Fruit fly (Drosophila melanogaster): ENCODE data around the gene CG7632.

CG7632 gene

DNA sequence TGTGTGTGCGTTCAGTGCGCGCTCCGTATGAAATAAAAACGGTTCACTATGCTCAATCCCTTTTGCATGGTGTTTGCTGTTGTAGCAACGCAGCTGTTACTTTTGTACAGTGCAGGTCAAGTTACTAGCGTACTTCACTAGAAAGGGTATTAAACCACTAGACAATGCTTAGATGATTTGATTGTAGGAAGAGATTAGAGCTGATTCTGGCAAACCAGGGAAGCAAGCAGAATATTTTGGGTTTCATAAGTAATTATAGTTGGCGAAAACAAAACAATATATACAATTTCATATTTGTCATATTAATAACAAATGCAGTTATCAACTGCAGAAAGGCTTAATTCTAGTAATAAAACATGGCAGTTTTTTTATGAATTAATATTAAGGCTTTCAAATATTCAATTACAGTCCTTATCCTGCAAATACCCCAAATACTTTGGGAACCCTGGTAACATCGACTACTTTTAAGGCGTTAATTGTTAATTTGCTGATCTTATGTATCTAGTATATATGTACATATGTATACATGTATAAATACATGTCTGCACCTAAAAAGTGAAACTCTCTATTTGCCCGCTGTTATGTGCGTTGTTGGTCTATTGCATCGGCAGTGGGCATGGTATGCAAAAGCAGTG lies 42.8 kb downstream of the CG7632 start (continued):
- TF ChIP-seq Side (GFP tag; optimal IDR thresholded peaks at IDR 0.05): peak; percentile 1
- TF ChIP-seq Dfd (GFP tag; optimal IDR thresholded peaks at IDR 0.05): no peak
- TF ChIP-seq Meics (GFP tag; optimal IDR thresholded peaks at IDR 0.05): peak; percentile 46
- TF ChIP-seq gsb-n (tag; optimal IDR thresholded peaks at IDR 0.05): peak; percentile 17
- peak; percentile 13 for TF ChIP-seq Max (GFP tag; optimal IDR thresholded peaks at IDR 0.05)
- peak; percentile 68 for TF ChIP-seq Xbp1 (GFP tag; optimal IDR thresholded peaks at IDR 0.05)
- peak; percentile 47 for TF ChIP-seq CG13775 (GFP tag; optimal IDR thresholded peaks at IDR 0.05)
- peak; percentile 30 for TF ChIP-seq slp2 (GFP tag; optimal IDR thresholded peaks at IDR 0.05)
- TF ChIP-seq gem (tag; optimal IDR thresholded peaks at IDR 0.05): peak; percentile 32
- TF ChIP-seq CG18619 (GFP tag; optimal IDR thresholded peaks at IDR 0.05): peak; percentile 41
- peak; percentile 50 for TF ChIP-seq pum (GFP tag; optimal IDR thresholded peaks at IDR 0.05)
- TF ChIP-seq org-1 (GFP tag; optimal IDR thresholded peaks at IDR 0.05): peak; percentile 42
- peak; percentile 59 for TF ChIP-seq Hsf (GFP tag; optimal IDR thresholded peaks at IDR 0.05)
- peak; percentile 68 for TF ChIP-seq CG30403 (GFP tag; optimal IDR thresholded peaks at IDR 0.05)
- peak; percentile 4 for TF ChIP-seq Sry-β (GFP tag; optimal IDR thresholded peaks at IDR 0.05)
- TF ChIP-seq CG9727 (GFP tag; optimal IDR thresholded peaks at IDR 0.05): peak; percentile 58
- TF ChIP-seq Adf1 (GFP tag; IDR thresholded peaks at IDR 0.05): no peak
- peak; percentile 32 for TF ChIP-seq fu2 (GFP tag; optimal IDR thresholded peaks at IDR 0.05)
- TF ChIP-seq CG6689 (GFP tag; IDR thresholded peaks at IDR 0.05): peak; percentile 35; the same call in 1 of the 2 replicates
- peak; percentile 6 for TF ChIP-seq CG6654 (GFP tag; optimal IDR thresholded peaks at IDR 0.05)
- TF ChIP-seq Nf-YB (GFP tag; optimal IDR thresholded peaks at IDR 0.05): no peak
- peak; percentile 37; the same call in 1 of the 2 replicates for TF ChIP-seq Rx (GFP tag; IDR thresholded peaks at IDR 0.05)
- peak in 1 of 2 experiments; percentile 5 for TF ChIP-seq crp (GFP tag; optimal IDR thresholded peaks at IDR 0.05)
- TF ChIP-seq Gsc (GFP tag; IDR thresholded peaks at IDR 0.05): no peak
- TF ChIP-seq wek (GFP tag; optimal IDR thresholded peaks at IDR 0.05): no peak
- peak; percentile 66 for TF ChIP-seq ems (GFP tag; optimal IDR thresholded peaks at IDR 0.05)
- 0 out of 3 replicates have a peak, but pooled peaks have one; percentile 38 for TF ChIP-seq ken (GFP tag; IDR thresholded peaks at IDR 0.05)
- TF ChIP-seq Nf-YA (GFP tag; IDR thresholded peaks at IDR 0.05): 0 out of 2 replicates have a peak, but pooled peaks have one; percentile 17
- TF ChIP-seq CG9932 (GFP tag; IDR thresholded peaks at IDR 0.05): 0 out of 2 replicates have a peak, but pooled peaks have one; percentile 9
- peak; percentile 47 for TF ChIP-seq ATbp (GFP tag; optimal IDR thresholded peaks at IDR 0.05)
- TF ChIP-seq NfI (GFP tag; optimal IDR thresholded peaks at IDR 0.05): peak; percentile 30
- TF ChIP-seq CG31441 (GFP tag; IDR thresholded peaks at IDR 0.05): peak; percentile 62
- peak; percentile 24 for TF ChIP-seq CG12071 (GFP tag; optimal IDR thresholded peaks at IDR 0.05)
- no peak for TF ChIP-seq CG1024 (GFP tag; IDR thresholded peaks at IDR 0.05)
- TF ChIP-seq Bdp1 (GFP tag; optimal IDR thresholded peaks at IDR 0.05): peak; percentile 20
- TF ChIP-seq CoRest (tag; optimal IDR thresholded peaks at IDR 0.05): peak; percentile 11

DNA sequence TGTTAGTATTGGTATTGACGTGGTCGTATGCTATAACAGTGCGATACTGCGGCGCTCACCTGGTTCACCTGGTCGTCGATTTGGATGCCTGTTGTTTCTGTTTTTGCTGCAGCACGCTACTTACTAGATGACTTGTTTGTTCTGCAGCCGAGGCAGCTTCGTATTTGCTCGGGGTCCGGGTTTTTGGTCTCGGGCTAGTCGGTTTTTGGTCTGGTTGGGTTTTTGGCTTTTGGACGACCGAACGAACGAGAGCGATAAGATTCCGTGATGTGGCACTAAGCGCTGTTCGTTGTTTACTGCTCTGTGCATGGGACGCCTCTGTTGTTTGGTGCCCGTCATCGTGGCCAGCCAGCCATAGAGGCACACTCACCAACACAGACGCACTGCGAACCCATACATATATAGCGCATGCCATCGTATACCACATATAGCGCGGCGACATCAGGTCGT lies 44.5 kb downstream of the CG7632 start, which contains the start of gene ebd2:
Gene ebd2, minus strand, starts transcription at position 306 of the 450 bp plus-strand sequence.
- TF ChIP-seq lab (GFP tag; optimal IDR thresholded peaks at IDR 0.05) (peak; percentile 76), CG18599 (GFP tag; optimal IDR thresholded peaks at IDR 0.05) (peak; percentile 67), chm (GFP tag; IDR thresholded peaks at IDR 0.05) (no peak), sob (GFP tag; IDR thresholded peaks at IDR 0.05) (peak; percentile 40; the same call in 1 of the 2 replicates), CG9932 (GFP tag; IDR thresholded peaks at IDR 0.05) (no peak), ken (GFP tag; IDR thresholded peaks at IDR 0.05) (no peak), ATbp (GFP tag; optimal IDR thresholded peaks at IDR 0.05) (peak; percentile 1), sens (GFP tag) (peak; percentile 62), CG6813 (GFP tag; optimal IDR thresholded peaks at IDR 0.05) (peak; percentile 1), Jarid2 (GFP tag; optimal IDR thresholded peaks at IDR 0.05) (peak; percentile 49), ac (GFP tag; optimal IDR thresholded peaks at IDR 0.05) (no peak), CG1832 (GFP tag; optimal IDR thresholded peaks at IDR 0.05) (no peak), CG1024 (GFP tag; IDR thresholded peaks at IDR 0.05) (no peak), dm (GFP tag; optimal IDR thresholded peaks at IDR 0.05) (peak; percentile 11), Xbp1 (GFP tag; optimal IDR thresholded peaks at IDR 0.05) (peak; percentile 21), CG11696 (GFP tag; IDR thresholded peaks at IDR 0.05) (no peak), Side (GFP tag; optimal IDR thresholded peaks at IDR 0.05) (peak; percentile 7), CG15601 (tag; optimal IDR thresholded peaks at IDR 0.05) (no peak), ham (GFP tag; IDR thresholded peaks at IDR 0.05) (no peak)
